Fruit fly (Drosophila melanogaster) whole organism, pupa: ENCODE measurements around the gene smg.

Experiments
- CG12605 ChIP-seq: fragments of 200-800 bp; sonication (Bioruptor generic); IDR thresholded peaks from 2 replicates; pipeline ENCODE4 v1.3.6; 2022; ENCODE audit warnings: missing biosample characterization, missing genetic modification characterization
- CG13204 ChIP-seq: fragments of 200-800 bp; sonication (Bioruptor generic); optimal IDR thresholded peaks from 2 replicates; lab custom pipeline; 2018; ENCODE audit warnings: missing biosample characterization, mild to moderate bottlenecking, missing genetic modification characterization, moderate library complexity
- CG17806 ChIP-seq: fragments of 200-800 bp; sonication (Bioruptor generic); optimal IDR thresholded peaks from 2 replicates; lab custom pipeline; 2018; ENCODE audit warnings: missing biosample characterization, mild to moderate bottlenecking, missing genetic modification characterization, moderate library complexity
- CG4496 ChIP-seq: fragments of 200-800 bp; sonication (Bioruptor generic); IDR thresholded peaks from 3 replicates; pipeline ENCODE4 v1.3.6; 2022; ENCODE audit warnings: missing biosample characterization, missing genetic modification characterization
- CG8159 ChIP-seq: fragments of 200-800 bp; sonication (Bioruptor generic); optimal IDR thresholded peaks from 3 replicates; lab custom pipeline; 2018; ENCODE audit warnings: missing biosample characterization, mild to moderate bottlenecking, missing genetic modification characterization, moderate library complexity
- CG8301 ChIP-seq: fragments of 200-800 bp; sonication (Bioruptor generic); optimal IDR thresholded peaks from 2 replicates; lab custom pipeline; 2018; ENCODE audit warnings: missing biosample characterization, mild to moderate bottlenecking, missing genetic modification characterization
- D1 ChIP-seq: fragments of 200-800 bp; sonication (Bioruptor generic); optimal IDR thresholded peaks from 2 replicates; lab custom pipeline; 2018; ENCODE audit warnings: missing biosample characterization, mild to moderate bottlenecking, missing genetic modification characterization, moderate library complexity
- EcR ChIP-seq: fragments of 200-800 bp; sonication (Bioruptor generic); optimal IDR thresholded peaks from 3 replicates; lab custom pipeline; 2019; ENCODE audit warnings: missing biosample characterization, missing genetic modification characterization, mild to moderate bottlenecking, moderate library complexity, missing genetic modification reagents
- Ets98B ChIP-seq: fragments of 200-800 bp; sonication (Bioruptor generic); IDR thresholded peaks from 2 replicates; pipeline ENCODE4 v1.3.6; 2022; ENCODE audit warnings: missing biosample characterization, missing genetic modification characterization
- Pif1A ChIP-seq: fragments of 200-800 bp; sonication (Bioruptor generic); optimal IDR thresholded peaks from 3 replicates; lab custom pipeline; 2016; ENCODE audit warnings: missing biosample characterization, missing genetic modification characterization
- Pif1B ChIP-seq: fragments of 200-800 bp; sonication (Bioruptor generic); optimal IDR thresholded peaks from 3 replicates; lab custom pipeline; 2016; ENCODE audit warnings: missing biosample characterization, missing genetic modification characterization
- Snoo ChIP-seq: fragments of 200-800 bp; sonication (Bioruptor generic); optimal IDR thresholded peaks from 3 replicates; lab custom pipeline; 2017; ENCODE audit warnings: missing biosample characterization, mild to moderate bottlenecking, missing genetic modification characterization, inconsistent platforms
- gl ChIP-seq: fragments of 200-800 bp; sonication (Bioruptor generic); optimal IDR thresholded peaks from 2 replicates; lab custom pipeline; 2018; ENCODE audit warnings: missing biosample characterization, mild to moderate bottlenecking, missing genetic modification characterization
- rn ChIP-seq: fragments of 200-800 bp; sonication (Bioruptor generic); IDR thresholded peaks from 2 replicates; pipeline ENCODE4 v1.3.6; 2022; ENCODE audit warnings: missing biosample characterization, missing genetic modification characterization

- TF ChIP-seq CG8159 (tag; lab: Kevin White, UChicago): no peak
- TF ChIP-seq D1 (tag; lab: Kevin White, UChicago): no peak
- no peak for TF ChIP-seq EcR (GFP tag; lab: Kevin White, UChicago)
- no peak for TF ChIP-seq Pif1B
- no peak for TF ChIP-seq CG13204 (GFP tag; lab: Kevin White, UChicago)
- no peak for TF ChIP-seq gl
- no peak for TF ChIP-seq CG17806
- TF ChIP-seq CG8301 (tag; lab: Kevin White, UChicago): no peak
- no peak for TF ChIP-seq rn (GFP tag; lab: Robert Waterston, UW)
- TF ChIP-seq Ets98B (GFP tag; lab: Robert Waterston, UW): no peak
- TF ChIP-seq CG4496 (GFP tag; lab: Robert Waterston, UW): no peak
- no peak for TF ChIP-seq Snoo
- TF ChIP-seq Pif1A: no peak
- no peak for TF ChIP-seq CG12605 (GFP tag; lab: Robert Waterston, UW)
Observed at dm6 chr3L:8955199-8955598, 42.6 kb downstream of the smg start.
